Worm (Caenorhabditis elegans) whole organism, L2 larva: Measurements from ENCODE around the gene lin-40.
A peak's percentile ranks its signal among the peaks of the same experiment; 100 is the strongest.

Experiments used
- C34F6.9 ChIP-seq: fragments of 150-350 bp; optimal IDR thresholded peaks from 2 replicates; lab custom pipeline; 2014; ENCODE audit warnings: missing biosample characterization, missing genetic modification characterization
- F13H6.1 ChIP-seq: sonication (generic microtip); optimal IDR thresholded peaks from 2 replicates; lab custom pipeline; 2016; ENCODE audit warnings: missing genetic modification characterization, missing compliant biosample characterization
- R02D3.7 ChIP-seq: fragments of 150-350 bp; optimal IDR thresholded peaks from 2 replicates; lab custom pipeline; 2014; ENCODE audit warnings: missing biosample characterization, missing genetic modification characterization
- Y55F3AM.14 ChIP-seq: fragments of 200-800 bp; sonication (Bioruptor generic); optimal IDR thresholded peaks from 2 replicates; lab custom pipeline; 2018; ENCODE audit warnings: mild to moderate bottlenecking, missing genetic modification characterization, missing compliant biosample characterization
- ZK546.5 ChIP-seq: sonication (generic microtip); optimal IDR thresholded peaks from 2 replicates; lab custom pipeline; 2017; ENCODE audit warnings: missing biosample characterization, missing genetic modification characterization
- alr-1 ChIP-seq: fragments of 150-350 bp; optimal IDR thresholded peaks from 2 replicates; lab custom pipeline; 2014; ENCODE audit warnings: missing biosample characterization, missing genetic modification characterization
- ama-1 ChIP-seq: fragments of 150-350 bp; optimal IDR thresholded peaks from 2 replicates; lab custom pipeline; 2018; ENCODE audit warnings: inconsistent platforms
- blmp-1 ChIP-seq: sonication (generic microtip); optimal IDR thresholded peaks from 2 replicates; lab custom pipeline; 2017; ENCODE audit warnings: missing genetic modification characterization, mild to moderate bottlenecking, missing compliant biosample characterization, antibody characterized with exemption, moderate library complexity; ENCODE audit not compliant: insufficient read depth
- ceh-16 ChIP-seq: fragments of 150-350 bp; optimal IDR thresholded peaks from 2 replicates; lab custom pipeline; 2014; ENCODE audit warnings: missing biosample characterization, missing genetic modification characterization
- ceh-82 ChIP-seq: fragments of 150-350 bp; optimal IDR thresholded peaks from 2 replicates; lab custom pipeline; 2014; ENCODE audit warnings: missing biosample characterization, missing genetic modification characterization
- crh-2 ChIP-seq: sonication (generic microtip); optimal IDR thresholded peaks from 2 replicates; lab custom pipeline; 2017; ENCODE audit warnings: missing biosample characterization, missing genetic modification characterization
- dmd-4 ChIP-seq: sonication (generic microtip); optimal IDR thresholded peaks from 2 replicates; lab custom pipeline; 2017; ENCODE audit warnings: missing biosample characterization, missing genetic modification characterization
- egl-27 ChIP-seq: sonication (generic microtip); optimal IDR thresholded peaks from 3 replicates; lab custom pipeline; 2017; ENCODE audit warnings: missing biosample characterization, missing genetic modification reagents, missing genetic modification characterization
- elt-1 ChIP-seq: fragments of 150-350 bp; optimal IDR thresholded peaks from 2 replicates; lab custom pipeline; 2014; ENCODE audit warnings: missing biosample characterization, missing genetic modification characterization
- elt-3 ChIP-seq: sonication (generic microtip); optimal IDR thresholded peaks from 2 replicates; lab custom pipeline; 2017; ENCODE audit warnings: missing biosample characterization, missing genetic modification characterization
- fos-1 ChIP-seq: fragments of 150-350 bp; optimal IDR thresholded peaks from 2 replicates; lab custom pipeline; 2014; ENCODE audit warnings: missing biosample characterization, missing genetic modification characterization
- gmeb-1 ChIP-seq: fragments of 150-350 bp; optimal IDR thresholded peaks from 2 replicates; lab custom pipeline; 2014; ENCODE audit warnings: missing biosample characterization, missing genetic modification characterization
- lin-13 ChIP-seq: fragments of 150-350 bp; optimal IDR thresholded peaks from 2 replicates; lab custom pipeline; 2014; ENCODE audit warnings: missing biosample characterization, missing genetic modification reagents, missing genetic modification characterization
- lin-39 ChIP-seq: fragments of 150-350 bp; optimal IDR thresholded peaks from 2 replicates; lab custom pipeline; 2014; ENCODE audit warnings: missing biosample characterization, missing genetic modification reagents, missing genetic modification characterization
- lsy-2 ChIP-seq, 2 experiments: fragments of 150-350 bp in 1 of 2; sonication (generic microtip) in 1 of 2; optimal IDR thresholded peaks; 2 replicates each; lab custom pipeline; 2014 to 2017; ENCODE audit warnings: missing biosample characterization in 2 of 2, missing genetic modification characterization in 2 of 2
- mab-5 ChIP-seq: fragments of 150-350 bp; optimal IDR thresholded peaks from 2 replicates; lab custom pipeline; 2014; ENCODE audit warnings: missing biosample characterization, missing genetic modification characterization
- mbf-1 ChIP-seq: sonication (generic microtip); optimal IDR thresholded peaks from 2 replicates; lab custom pipeline; 2017; ENCODE audit warnings: missing biosample characterization, missing genetic modification characterization
- mdl-1 ChIP-seq, 2 experiments: fragments of 150-350 bp in 1 of 2; sonication (generic microtip) in 1 of 2; optimal IDR thresholded peaks; 2 replicates each; lab custom pipeline; 2017; ENCODE audit warnings: missing biosample characterization in 2 of 2, missing genetic modification characterization in 2 of 2
- nhr-10 ChIP-seq: sonication (generic microtip); optimal IDR thresholded peaks from 2 replicates; lab custom pipeline; 2017; ENCODE audit warnings: missing biosample characterization, missing genetic modification characterization
- nhr-11 ChIP-seq: fragments of 150-350 bp; optimal IDR thresholded peaks from 2 replicates; lab custom pipeline; 2014; ENCODE audit warnings: missing biosample characterization, missing genetic modification characterization
- nhr-12 ChIP-seq: fragments of 150-350 bp; optimal IDR thresholded peaks from 2 replicates; lab custom pipeline; 2014; ENCODE audit warnings: missing biosample characterization, missing genetic modification characterization
- nhr-129 ChIP-seq: fragments of 150-350 bp; optimal IDR thresholded peaks from 2 replicates; lab custom pipeline; 2014; ENCODE audit warnings: missing biosample characterization, missing genetic modification characterization
- nhr-21 ChIP-seq: fragments of 150-350 bp; optimal IDR thresholded peaks from 2 replicates; lab custom pipeline; 2014; ENCODE audit warnings: missing biosample characterization, missing genetic modification characterization
- nhr-23 ChIP-seq: fragments of 150-350 bp; optimal IDR thresholded peaks from 2 replicates; lab custom pipeline; 2014; ENCODE audit warnings: missing biosample characterization, missing genetic modification reagents, missing genetic modification characterization
- nhr-237 ChIP-seq: fragments of 150-350 bp; optimal IDR thresholded peaks from 2 replicates; lab custom pipeline; 2014; ENCODE audit warnings: missing biosample characterization, missing genetic modification characterization
- nhr-25 ChIP-seq: fragments of 150-350 bp; sonication (generic microtip); optimal IDR thresholded peaks from 3 replicates; lab custom pipeline; 2014; ENCODE audit warnings: missing biosample characterization, missing genetic modification characterization
- nhr-77 ChIP-seq: fragments of 150-350 bp; optimal IDR thresholded peaks from 2 replicates; lab custom pipeline; 2014; ENCODE audit warnings: missing biosample characterization, missing genetic modification characterization
- peb-1 ChIP-seq: fragments of 150-350 bp; optimal IDR thresholded peaks from 2 replicates; lab custom pipeline; 2014; ENCODE audit warnings: missing biosample characterization, missing genetic modification characterization
- sem-4 ChIP-seq: fragments of 150-350 bp; optimal IDR thresholded peaks from 2 replicates; lab custom pipeline; 2014; ENCODE audit warnings: missing biosample characterization, missing genetic modification reagents, missing genetic modification characterization
- skn-1 ChIP-seq: sonication (generic microtip); optimal IDR thresholded peaks from 2 replicates; lab custom pipeline; 2017; ENCODE audit warnings: missing biosample characterization, missing genetic modification characterization
- sma-3 ChIP-seq: sonication (generic microtip); optimal IDR thresholded peaks from 2 replicates; lab custom pipeline; 2016; ENCODE audit warnings: missing genetic modification reagents, missing genetic modification characterization, missing compliant biosample characterization
- sma-9 ChIP-seq, 2 experiments: fragments of 150-350 bp in 1 of 2; sonication (generic microtip) in 1 of 2; optimal IDR thresholded peaks; 2 replicates each; lab custom pipeline; 2014 to 2016; ENCODE audit warnings: missing genetic modification characterization in 2 of 2, mild to moderate bottlenecking in 1 of 2, missing biosample characterization in 1 of 2, missing compliant biosample characterization in 1 of 2, missing genetic modification reagents in 1 of 2, moderate library complexity in 1 of 2
- snpc-4 ChIP-seq: fragments of 150-350 bp; optimal IDR thresholded peaks from 2 replicates; lab custom pipeline; 2014; ENCODE audit warnings: missing biosample characterization, missing genetic modification characterization
- unc-55 ChIP-seq: fragments of 150-350 bp; sonication (generic microtip); optimal IDR thresholded peaks from 3 replicates; lab custom pipeline; 2014; ENCODE audit warnings: missing biosample characterization, missing genetic modification reagents, missing genetic modification characterization
- unc-62 ChIP-seq: fragments of 150-350 bp; optimal IDR thresholded peaks from 2 replicates; lab custom pipeline; 2014; ENCODE audit warnings: missing biosample characterization, missing genetic modification reagents, missing genetic modification characterization
- zag-1 ChIP-seq: fragments of 150-350 bp; optimal IDR thresholded peaks from 2 replicates; lab custom pipeline; 2014; ENCODE audit warnings: missing biosample characterization, missing genetic modification characterization
- ztf-1 ChIP-seq: fragments of 200-800 bp; sonication (Bioruptor generic); conservative IDR thresholded peaks from 2 replicates; pipeline ENCODE4 v1.3.6; 2022; ENCODE audit warnings: missing genetic modification characterization, missing compliant biosample characterization
- ztf-11 ChIP-seq: sonication (generic microtip); optimal IDR thresholded peaks from 2 replicates; lab custom pipeline; 2017; ENCODE audit warnings: missing biosample characterization, missing genetic modification characterization
- ztf-4 ChIP-seq: fragments of 150-350 bp; optimal IDR thresholded peaks from 2 replicates; lab custom pipeline; 2014; ENCODE audit warnings: missing biosample characterization, missing genetic modification characterization

lin-40 gene

ce11 chrV:3739302-3739701 lies 34.5 kb downstream of the lin-40 start, which contains the start of gene hpo-36:
Gene hpo-36 (minus strand): TSS chrV:3739402.
- TF ChIP-seq ceh-16 (no peak), fos-1 (no peak), R02D3.7 (tag; lab: Kevin White, UChicago) (no peak)

DNA sequence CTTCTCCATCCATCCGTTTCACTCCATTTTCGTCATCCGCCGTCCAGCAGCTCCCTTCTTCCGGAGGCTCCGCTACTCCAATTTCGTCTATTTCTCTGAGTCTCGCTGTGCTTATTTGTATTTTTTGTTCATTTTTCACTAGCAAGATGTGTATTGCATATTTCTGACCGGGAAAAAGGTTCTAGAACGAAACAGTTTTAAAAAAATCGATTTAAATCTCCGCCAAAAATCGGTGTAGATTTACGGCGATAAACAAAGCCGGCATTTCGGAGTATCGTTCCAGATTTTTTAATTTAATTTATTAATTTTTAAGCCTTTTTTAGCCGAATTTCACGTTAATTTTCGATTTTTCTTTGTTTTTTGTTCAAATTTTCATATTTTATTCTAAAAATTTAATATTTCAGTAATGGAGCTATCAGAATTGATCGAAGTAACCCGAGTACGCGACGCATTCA lies 38.4 kb downstream of the lin-40 start, which contains the start of gene mtm-9:
TSS of gene mtm-9 (plus strand) at position 405 of the 455 bp plus-strand sequence.
- TF ChIP-seq nhr-237 (tag; lab: Kevin White, UChicago) = no peak
- no peak for TF ChIP-seq dmd-4 (tag; lab: Kevin White, UChicago)
- no peak for TF ChIP-seq nhr-10 (tag; lab: Kevin White, UChicago)
- TF ChIP-seq nhr-129 (tag; lab: Kevin White, UChicago) = peak; percentile 12
- TF ChIP-seq gmeb-1 = peak; percentile 96
- TF ChIP-seq mdl-1 (tag; optimal IDR thresholded peaks at IDR 0.05; lab: Kevin White, UChicago) = no peak
- no peak for TF ChIP-seq F13H6.1 (tag; lab: Kevin White, UChicago)
- no peak for TF ChIP-seq blmp-1 (tag; lab: Kevin White, UChicago)
- no peak for TF ChIP-seq ztf-4 (tag; lab: Kevin White, UChicago)
- TF ChIP-seq nhr-25 (tag; lab: Kevin White, UChicago) = peak; percentile 24
- no peak for TF ChIP-seq nhr-23
- TF ChIP-seq sma-9 (GFP tag; optimal IDR thresholded peaks at IDR 0.05; lab: Kevin White, UChicago) = no peak
- no peak for TF ChIP-seq sma-9 (tag; optimal IDR thresholded peaks at IDR 0.05; lab: Kevin White, UChicago)
- no peak for TF ChIP-seq ztf-1 (GFP tag; lab: Robert Waterston, UW)
- TF ChIP-seq R02D3.7 (tag; lab: Kevin White, UChicago) = peak; percentile 92
- TF ChIP-seq lin-13 (GFP tag; lab: Kevin White, UChicago) = peak; percentile 21
- no peak for TF ChIP-seq nhr-77 (tag; lab: Kevin White, UChicago)
- TF ChIP-seq C34F6.9 (tag; lab: Kevin White, UChicago) = peak; percentile 52
- no peak for TF ChIP-seq snpc-4 (tag; lab: Kevin White, UChicago)
- TF ChIP-seq nhr-21 (tag; lab: Kevin White, UChicago) = peak; percentile 15
- TF ChIP-seq unc-55 (GFP tag; lab: Kevin White, UChicago) = peak; percentile 76
- no peak for TF ChIP-seq ceh-16
- TF ChIP-seq nhr-12 = no peak
- peak; percentile 51 for TF ChIP-seq crh-2 (tag; lab: Kevin White, UChicago)
- peak; percentile 9 to 58 for TF ChIP-seq lsy-2 (tag; optimal IDR thresholded peaks at IDR 0.05; lab: Kevin White, UChicago)
- no peak for TF ChIP-seq Y55F3AM.14 (GFP tag; lab: Kevin White, UChicago)
- no peak for TF ChIP-seq lin-39 (tag; lab: Kevin White, UChicago)
- TF ChIP-seq, all 48 proteins: peak for 10

DNA sequence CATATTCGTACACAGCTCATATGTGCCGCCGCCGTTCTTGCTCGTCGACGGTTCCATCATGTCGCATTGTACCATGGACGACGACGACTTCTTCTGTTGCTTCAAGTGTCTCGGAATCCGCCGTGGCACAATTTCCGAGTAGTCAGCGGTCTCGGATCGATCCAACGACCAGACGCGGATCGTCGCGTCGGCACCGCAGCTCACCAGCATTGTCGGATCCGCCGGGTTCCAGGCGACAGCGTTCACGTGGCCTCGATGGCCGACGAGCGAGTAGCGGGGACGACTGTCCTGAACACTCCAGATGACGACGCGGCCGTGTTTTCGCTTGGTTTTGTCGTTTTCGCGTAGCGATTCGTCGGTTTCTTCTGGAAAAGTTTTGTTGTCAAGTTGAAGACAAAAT lies 45.5 kb downstream of the lin-40 start:
- TF ChIP-seq alr-1 (tag; lab: Kevin White, UChicago) = no peak
- no peak for TF ChIP-seq egl-27 (tag; lab: Kevin White, UChicago)
- TF ChIP-seq unc-55 (GFP tag; lab: Kevin White, UChicago) = no peak
- TF ChIP-seq ceh-16 = no peak

ce11 chrV:3756887-3757286 lies 52.1 kb downstream of the lin-40 start, which contains the start of gene gid-7:
Gene gid-7 (minus strand): TSS chrV:3757074.
- TF ChIP-seq nhr-21 (tag; lab: Kevin White, UChicago) (peak; percentile 18), ama-1 (lab: Kevin White, UChicago) (no peak), nhr-11 (tag; lab: Kevin White, UChicago) (no peak), lin-13 (GFP tag; lab: Kevin White, UChicago) (no peak), Y55F3AM.14 (GFP tag; lab: Kevin White, UChicago) (no peak), skn-1 (tag; lab: Kevin White, UChicago) (no peak), elt-3 (tag; lab: Kevin White, UChicago) (no peak), blmp-1 (tag; lab: Kevin White, UChicago) (no peak), peb-1 (tag; lab: Kevin White, UChicago) (no peak), nhr-77 (tag; lab: Kevin White, UChicago) (no peak), zag-1 (tag; lab: Kevin White, UChicago) (no peak), ztf-11 (tag; lab: Kevin White, UChicago) (no peak), unc-55 (GFP tag; lab: Kevin White, UChicago) (peak; percentile 28), sma-3 (GFP tag; lab: Kevin White, UChicago) (no peak), nhr-25 (tag; lab: Kevin White, UChicago) (peak; percentile 38), lsy-2 (tag; optimal IDR thresholded peaks at IDR 0.05; lab: Kevin White, UChicago) (peak in 1 of 2 experiments; percentile 43), unc-62 (GFP tag; lab: Kevin White, UChicago) (no peak), sem-4 (no peak), ZK546.5 (tag; lab: Kevin White, UChicago) (no peak), nhr-12 (no peak), mab-5 (tag; lab: Kevin White, UChicago) (no peak), mdl-1 (tag; optimal IDR thresholded peaks at IDR 0.05; lab: Kevin White, UChicago) (no peak), crh-2 (tag; lab: Kevin White, UChicago) (peak; percentile 44), snpc-4 (tag; lab: Kevin White, UChicago) (no peak), mbf-1 (tag; lab: Kevin White, UChicago) (no peak), fos-1 (no peak), elt-1 (tag; lab: Kevin White, UChicago) (no peak), alr-1 (tag; lab: Kevin White, UChicago) (no peak), nhr-129 (tag; lab: Kevin White, UChicago) (no peak), sma-9 (GFP tag; optimal IDR thresholded peaks at IDR 0.05; lab: Kevin White, UChicago) (no peak), sma-9 (tag; optimal IDR thresholded peaks at IDR 0.05; lab: Kevin White, UChicago) (no peak), ceh-82 (tag; lab: Kevin White, UChicago) (no peak), gmeb-1 (peak; percentile 41), dmd-4 (tag; lab: Kevin White, UChicago) (no peak), C34F6.9 (tag; lab: Kevin White, UChicago) (peak; percentile 46), ztf-4 (tag; lab: Kevin White, UChicago) (no peak)
